Worm (Caenorhabditis elegans) whole organism, L3 larva: Measurements from ENCODE around the gene puf-12.

Source experiments
- ZK546.5 ChIP-seq: sonication (generic microtip); optimal IDR thresholded peaks from 2 replicates; lab custom pipeline; 2017; ENCODE audit warnings: missing biosample characterization, missing genetic modification characterization
- ama-1 ChIP-seq: fragments of 150-350 bp; optimal IDR thresholded peaks from 2 replicates; lab custom pipeline; 2018
- ceh-28 ChIP-seq: fragments of 150-350 bp; optimal IDR thresholded peaks from 2 replicates; lab custom pipeline; 2014; ENCODE audit warnings: missing biosample characterization, missing genetic modification reagents, missing genetic modification characterization
- ceh-82 ChIP-seq: fragments of 150-350 bp; optimal IDR thresholded peaks from 2 replicates; lab custom pipeline; 2014; ENCODE audit warnings: missing biosample characterization, missing genetic modification characterization
- egl-27 ChIP-seq: sonication (generic microtip); optimal IDR thresholded peaks from 4 replicates; lab custom pipeline; 2017; ENCODE audit warnings: missing biosample characterization, missing genetic modification reagents, missing genetic modification characterization
- elt-2 ChIP-seq: sonication (generic microtip); optimal IDR thresholded peaks from 2 replicates; lab custom pipeline; 2016; ENCODE audit warnings: missing genetic modification reagents, mild to moderate bottlenecking, missing genetic modification characterization, missing compliant biosample characterization
- fos-1 ChIP-seq: fragments of 150-350 bp; optimal IDR thresholded peaks from 2 replicates; lab custom pipeline; 2014; ENCODE audit warnings: missing biosample characterization, missing genetic modification characterization
- lin-39 ChIP-seq: fragments of 150-350 bp; optimal IDR thresholded peaks from 2 replicates; lab custom pipeline; 2018; ENCODE audit warnings: missing biosample characterization, missing genetic modification reagents, missing genetic modification characterization
- pha-4 ChIP-seq: fragments of 150-350 bp; optimal IDR thresholded peaks from 2 replicates; lab custom pipeline; 2014; ENCODE audit warnings: missing biosample characterization, missing genetic modification reagents, missing genetic modification characterization
- snpc-4 ChIP-seq: fragments of 150-350 bp; optimal IDR thresholded peaks from 2 replicates; lab custom pipeline; 2014; ENCODE audit warnings: missing biosample characterization, missing genetic modification characterization
- tbx-2 ChIP-seq: sonication (generic microtip); optimal IDR thresholded peaks from 2 replicates; lab custom pipeline; 2016; ENCODE audit warnings: mild to moderate bottlenecking, missing genetic modification characterization, missing compliant biosample characterization
- unc-62 ChIP-seq: fragments of 150-350 bp; sonication (generic microtip); optimal IDR thresholded peaks from 4 replicates; lab custom pipeline; 2014; ENCODE audit warnings: missing biosample characterization, missing genetic modification reagents, missing genetic modification characterization
- zag-1 ChIP-seq: fragments of 150-350 bp; optimal IDR thresholded peaks from 2 replicates; lab custom pipeline; 2014; ENCODE audit warnings: missing biosample characterization, missing genetic modification characterization
- ztf-11 ChIP-seq: fragments of 150-350 bp; optimal IDR thresholded peaks from 2 replicates; lab custom pipeline; 2014; ENCODE audit warnings: missing biosample characterization, missing genetic modification characterization

ce11 chrII:10139177-10139640 is 39.1 kb downstream of the puf-12 start, which contains the start of gene asah-2:
- TF ChIP-seq unc-62 (GFP tag; lab: Kevin White, UChicago) (no peak), ztf-11 (no peak), zag-1 (tag; lab: Kevin White, UChicago) (no peak), egl-27 (tag; lab: Kevin White, UChicago) (no peak), ceh-28 (no peak), ceh-82 (no peak), snpc-4 (no peak), lin-39 (no peak), tbx-2 (tag; lab: Kevin White, UChicago) (no peak), fos-1 (tag; lab: Kevin White, UChicago) (no peak), ZK546.5 (tag; lab: Kevin White, UChicago) (no peak), elt-2 (tag; lab: Kevin White, UChicago) (peak; percentile 81), ama-1 (lab: Kevin White, UChicago) (no peak), pha-4 (tag; lab: Kevin White, UChicago) (peak; percentile 24)
